Fruit fly (Drosophila melanogaster) whole organism, wandering third instar larva: ENCODE measurements around the gene rump.

Experiments used
- Hr78 ChIP-seq: fragments of >200 bp; optimal IDR thresholded peaks from 2 replicates; lab custom pipeline; 2017; ENCODE audit warnings: missing biosample characterization, missing genetic modification characterization
- h ChIP-seq: fragments of 200-800 bp; sonication (Bioruptor generic); optimal IDR thresholded peaks from 3 replicates; lab custom pipeline; 2016; ENCODE audit warnings: missing biosample characterization, mild to moderate bottlenecking, missing genetic modification characterization
- lola ChIP-seq: fragments of >200 bp; optimal IDR thresholded peaks from 2 replicates; lab custom pipeline; 2017; ENCODE audit warnings: missing biosample characterization, missing genetic modification characterization
- tai ChIP-seq: sonication (Bioruptor generic); optimal IDR thresholded peaks from 2 replicates; lab custom pipeline; 2016; ENCODE audit warnings: missing biosample characterization, missing genetic modification characterization
- usp ChIP-seq: fragments of >200 bp; optimal IDR thresholded peaks from 2 replicates; lab custom pipeline; 2017; ENCODE audit warnings: missing biosample characterization, missing genetic modification characterization

dm6 chr3R:9534125-9534496 is 24.0 kb upstream of the rump start:
- TF ChIP-seq usp (GFP tag; lab: Kevin White, UChicago), result no peak
- TF ChIP-seq Hr78, result no peak
- peak; percentile 81 for TF ChIP-seq tai (GFP tag; lab: Kevin White, UChicago)
- TF ChIP-seq lola (GFP tag; lab: Kevin White, UChicago), result no peak
- TF ChIP-seq h (GFP tag; lab: Kevin White, UChicago), result peak; percentile 77
